Worm (Caenorhabditis elegans) whole organism, L4 larva: ENCODE data around the gene Y57E12AL.6.

Source experiments
- T26A8.4 ChIP-seq: fragments of 200-800 bp; sonication (Bioruptor generic); IDR thresholded peaks from 2 replicates; pipeline ENCODE4 v1.3.6; 2022; ENCODE audit warnings: missing genetic modification characterization, missing compliant biosample characterization
- ama-1 ChIP-seq: fragments of 150-350 bp; optimal IDR thresholded peaks from 2 replicates; lab custom pipeline; 2014; ENCODE audit warnings: inconsistent platforms, mixed read lengths
- lin-39 ChIP-seq: fragments of 150-350 bp; optimal IDR thresholded peaks from 2 replicates; lab custom pipeline; 2014; ENCODE audit warnings: missing biosample characterization, missing genetic modification reagents, missing genetic modification characterization
- nhr-25 ChIP-seq: sonication (generic microtip); optimal IDR thresholded peaks from 2 replicates; lab custom pipeline; 2017; ENCODE audit warnings: missing genetic modification characterization, mild to moderate bottlenecking, missing compliant biosample characterization, antibody characterized with exemption, moderate library complexity, borderline replicate concordance; ENCODE audit not compliant: insufficient read depth
- nhr-28 ChIP-seq: fragments of 150-350 bp; optimal IDR thresholded peaks from 2 replicates; lab custom pipeline; 2014; ENCODE audit warnings: missing biosample characterization, missing genetic modification characterization
- pqm-1 ChIP-seq: sonication (generic microtip); optimal IDR thresholded peaks from 2 replicates; lab custom pipeline; 2017; ENCODE audit warnings: missing biosample characterization, missing genetic modification characterization
- snpc-4 ChIP-seq: fragments of 150-350 bp; optimal IDR thresholded peaks from 2 replicates; lab custom pipeline; 2014; ENCODE audit warnings: missing biosample characterization, missing genetic modification characterization
- spr-3 ChIP-seq: fragments of 200-800 bp; sonication (Bioruptor generic); optimal IDR thresholded peaks from 2 replicates; lab custom pipeline; 2018; ENCODE audit warnings: mild to moderate bottlenecking, missing genetic modification characterization, missing compliant biosample characterization
- tag-97 ChIP-seq: fragments of 200-800 bp; sonication (Bioruptor generic); IDR thresholded peaks from 2 replicates; pipeline ENCODE4 v1.3.6; 2022; ENCODE audit warnings: missing genetic modification characterization, missing compliant biosample characterization
- tra-1 ChIP-seq: fragments of 200-800 bp; sonication (Bioruptor generic); IDR thresholded peaks from 2 replicates; pipeline ENCODE4 v1.3.6; 2022; ENCODE audit warnings: missing genetic modification reagents, missing genetic modification characterization, missing compliant biosample characterization

DNA sequence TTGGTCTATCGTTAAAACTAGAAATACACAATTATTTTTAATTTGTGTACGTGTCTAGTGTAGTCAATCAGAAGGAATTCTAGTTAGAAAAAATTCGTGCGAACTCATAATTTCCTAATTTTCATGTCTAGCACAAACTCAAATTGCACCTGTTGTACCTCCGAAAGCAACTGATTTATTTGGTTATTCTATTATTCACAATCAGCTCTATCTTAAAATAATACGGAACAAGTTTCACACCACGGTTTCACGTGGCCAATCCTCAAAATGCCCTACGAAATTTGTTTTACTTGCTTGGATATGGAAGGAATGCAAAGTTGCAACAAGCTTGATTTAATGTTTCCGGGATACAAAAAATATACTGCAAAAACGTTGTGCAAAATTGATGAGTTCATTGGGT is 47.7 kb downstream of the Y57E12AL.6 start, which contains the start of gene srw-127:
- TF ChIP-seq tra-1 (GFP tag; lab: Robert Waterston, UW): no peak
- no peak for TF ChIP-seq nhr-25 (tag; lab: Kevin White, UChicago)
- no peak for TF ChIP-seq snpc-4 (tag; lab: Kevin White, UChicago)
- TF ChIP-seq tag-97 (GFP tag; lab: Robert Waterston, UW): no peak
- no peak for TF ChIP-seq lin-39 (tag; lab: Kevin White, UChicago)
- no peak for TF ChIP-seq pqm-1
- no peak for TF ChIP-seq ama-1 (lab: Kevin White, UChicago)
- TF ChIP-seq T26A8.4: no peak
- no peak for TF ChIP-seq nhr-28 (tag; lab: Kevin White, UChicago)
- TF ChIP-seq spr-3 (GFP tag; lab: Kevin White, UChicago): no peak
